Worm (Caenorhabditis elegans) whole organism, midembryonic: Measurements from ENCODE around the gene elpc-2.

Experiments used
- T22C8.4 ChIP-seq: fragments of 200-800 bp; sonication (Bioruptor generic); IDR thresholded peaks from 2 replicates; pipeline ENCODE4 v1.3.6; 2022; ENCODE audit warnings: missing genetic modification characterization, missing compliant biosample characterization
- cog-1 ChIP-seq: sonication (generic microtip); optimal IDR thresholded peaks from 2 replicates; lab custom pipeline; 2016; ENCODE audit warnings: missing genetic modification characterization, missing compliant biosample characterization
- flt-1 ChIP-seq: fragments of 200-800 bp; sonication (Bioruptor generic); IDR thresholded peaks from 2 replicates; pipeline ENCODE4 v1.3.6; 2022; ENCODE audit warnings: missing genetic modification characterization, missing compliant biosample characterization
- klf-2 ChIP-seq: fragments of 200-800 bp; sonication (Bioruptor generic); conservative IDR thresholded peaks from 2 replicates; pipeline ENCODE4 v1.3.6; 2022; ENCODE audit warnings: missing genetic modification reagents, missing genetic modification characterization, missing compliant biosample characterization
- med-1 ChIP-seq: sonication (generic microtip); optimal IDR thresholded peaks from 2 replicates; lab custom pipeline; 2017; ENCODE audit warnings: missing genetic modification characterization, mild to moderate bottlenecking, missing compliant biosample characterization, antibody characterized with exemption, missing genetic modification reagents; ENCODE audit not compliant: insufficient read depth
- ref-1 ChIP-seq: fragments of 200-800 bp; sonication (Bioruptor generic); conservative IDR thresholded peaks from 2 replicates; pipeline ENCODE4 v1.3.6; 2022; ENCODE audit warnings: missing genetic modification reagents, missing genetic modification characterization, missing compliant biosample characterization
- tab-1 ChIP-seq: fragments of 200-800 bp; sonication (Bioruptor generic); IDR thresholded peaks from 2 replicates; pipeline ENCODE4 v1.3.6; 2022; ENCODE audit warnings: missing genetic modification characterization, missing compliant biosample characterization
- ztf-23 ChIP-seq: fragments of 200-800 bp; sonication (Bioruptor generic); IDR thresholded peaks from 2 replicates; pipeline ENCODE4 v1.3.6; 2022; ENCODE audit warnings: missing genetic modification reagents, missing genetic modification characterization, missing compliant biosample characterization
- ztf-29 ChIP-seq: fragments of 200-800 bp; sonication (Bioruptor generic); IDR thresholded peaks from 2 replicates; pipeline ENCODE4 v1.3.6; 2022; ENCODE audit warnings: missing genetic modification reagents, missing genetic modification characterization, missing compliant biosample characterization

The elpc-2 gene

DNA sequence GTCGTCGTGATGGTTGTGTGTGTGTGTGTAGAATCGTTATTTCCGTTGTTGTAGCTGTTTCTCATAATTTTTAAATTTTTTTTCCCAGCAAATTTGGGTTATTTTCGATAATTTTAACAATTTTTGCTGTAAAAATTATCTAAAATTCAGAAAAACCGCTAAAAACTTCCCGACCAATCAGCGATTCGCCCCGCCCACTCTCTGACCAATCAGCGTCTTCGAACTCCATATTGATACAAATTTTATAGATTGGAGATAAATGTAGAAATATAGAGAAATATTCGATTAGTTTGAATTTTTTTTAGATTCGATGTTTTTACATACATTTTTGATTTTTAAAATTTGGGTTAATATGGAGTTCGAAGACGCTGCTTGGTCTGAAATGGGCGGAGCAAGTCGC is 24.1 kb downstream of the elpc-2 start:
- no peak for TF ChIP-seq tab-1 (GFP tag; lab: Robert Waterston, UW)
- no peak for TF ChIP-seq cog-1 (tag; lab: Kevin White, UChicago)
- no peak for TF ChIP-seq ref-1 (GFP tag; lab: Robert Waterston, UW)
- no peak for TF ChIP-seq klf-2 (GFP tag; lab: Robert Waterston, UW)
- no peak for TF ChIP-seq med-1 (GFP tag; lab: Kevin White, UChicago)
- TF ChIP-seq ztf-23 (GFP tag; lab: Robert Waterston, UW): no peak
- TF ChIP-seq flt-1: no peak
- no peak for TF ChIP-seq T22C8.4
- TF ChIP-seq ztf-29 (GFP tag; lab: Robert Waterston, UW): no peak

DNA sequence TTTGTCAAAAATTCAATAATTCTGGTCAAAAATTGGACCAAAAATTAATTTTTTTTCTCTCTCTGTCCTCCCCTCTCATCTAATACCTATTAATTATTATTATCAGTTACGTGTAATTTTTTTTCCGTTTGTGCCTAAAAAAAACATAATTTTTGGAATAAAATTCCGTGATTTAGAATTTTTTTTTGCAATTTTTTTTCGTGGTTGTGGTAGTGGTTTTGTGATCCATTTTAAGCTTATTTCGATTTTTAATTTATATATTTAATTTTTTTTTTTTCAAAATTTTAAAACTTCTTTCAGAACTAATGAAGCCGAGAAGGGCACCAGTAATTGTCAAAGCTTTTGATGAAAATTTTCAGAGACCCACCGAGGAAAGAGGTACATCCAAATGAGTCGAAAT is 25.7 kb downstream of the elpc-2 start, which contains the start of gene sas-1:
sas-1 (plus strand) TSS at position 301 of the 400 bp plus-strand sequence.
- TF ChIP-seq flt-1 (no peak), cog-1 (tag; lab: Kevin White, UChicago) (no peak), tab-1 (GFP tag; lab: Robert Waterston, UW) (no peak), T22C8.4 (no peak)

DNA sequence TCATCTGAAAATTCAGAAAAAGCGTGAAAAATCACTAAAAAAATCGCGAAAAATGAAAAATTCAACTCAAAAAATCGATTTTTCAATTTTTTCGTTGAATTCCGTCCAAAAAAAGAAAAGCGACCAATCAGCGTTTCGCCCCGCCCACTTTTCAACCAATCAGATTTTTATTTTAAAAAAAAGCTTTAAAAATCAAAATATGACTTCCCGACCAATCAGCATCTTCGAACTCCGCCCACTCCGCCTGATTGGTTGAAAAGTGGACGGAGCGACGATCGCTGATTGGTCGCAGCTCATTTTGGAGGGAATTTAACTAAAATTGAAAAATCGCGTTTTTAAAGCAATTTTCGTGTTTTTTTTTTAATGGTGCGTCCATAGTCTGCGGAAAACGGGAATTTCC is 28.9 kb downstream of the elpc-2 start:
- TF ChIP-seq ztf-29 (GFP tag; lab: Robert Waterston, UW) (no peak), klf-2 (GFP tag; lab: Robert Waterston, UW) (no peak), ref-1 (GFP tag; lab: Robert Waterston, UW) (no peak), cog-1 (tag; lab: Kevin White, UChicago) (no peak), T22C8.4 (no peak)

DNA sequence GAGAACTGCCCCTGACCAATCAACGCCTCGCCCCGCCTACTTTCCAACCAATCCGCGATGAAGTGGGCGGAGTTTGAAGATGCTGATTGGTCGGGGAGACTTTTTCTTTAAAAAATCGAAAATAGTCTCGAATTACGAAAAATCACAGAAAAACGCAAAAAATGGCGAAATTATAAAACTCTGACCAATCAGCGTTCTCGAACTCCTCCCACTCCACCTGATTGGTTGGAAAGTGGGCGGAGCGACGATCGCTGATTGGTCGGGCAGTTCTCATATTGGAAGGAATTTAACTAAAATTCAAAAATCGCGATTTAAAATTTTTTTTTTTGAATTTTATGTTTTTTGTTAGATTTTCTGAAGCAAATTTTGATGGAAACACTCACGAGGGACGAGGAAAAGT is 29.8 kb downstream of the elpc-2 start:
- no peak for TF ChIP-seq cog-1 (tag; lab: Kevin White, UChicago)
- TF ChIP-seq med-1 (GFP tag; lab: Kevin White, UChicago): no peak
- TF ChIP-seq ref-1 (GFP tag; lab: Robert Waterston, UW): no peak
- no peak for TF ChIP-seq flt-1
- TF ChIP-seq tab-1 (GFP tag; lab: Robert Waterston, UW): no peak
- no peak for TF ChIP-seq klf-2 (GFP tag; lab: Robert Waterston, UW)
- TF ChIP-seq ztf-29 (GFP tag; lab: Robert Waterston, UW): no peak
- no peak for TF ChIP-seq T22C8.4
- TF ChIP-seq ztf-23 (GFP tag; lab: Robert Waterston, UW): no peak

DNA sequence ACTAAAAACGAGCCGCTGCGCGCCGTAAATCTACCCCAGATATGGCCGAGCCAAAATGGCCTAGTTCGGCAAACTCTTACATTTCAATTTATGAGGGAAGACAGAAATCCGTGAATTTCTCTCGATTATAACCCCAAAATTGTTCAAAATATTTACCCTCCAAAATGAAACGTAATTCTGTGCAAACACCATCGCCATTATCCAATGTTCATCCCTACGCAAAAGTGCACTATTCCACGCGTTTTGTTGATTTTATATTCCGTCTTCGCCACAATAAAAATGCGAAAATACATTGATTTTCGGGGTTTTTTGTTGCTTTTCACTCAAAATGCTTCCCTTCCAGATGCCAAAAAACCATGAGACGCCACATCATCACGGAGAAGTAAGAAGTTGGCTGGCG is 37.7 kb downstream of the elpc-2 start, which contains the start of gene hut-1:
hut-1 (plus strand) TSS at position 344 of the 400 bp plus-strand sequence.
- TF ChIP-seq flt-1 (no peak), ref-1 (GFP tag; lab: Robert Waterston, UW) (no peak), cog-1 (tag; lab: Kevin White, UChicago) (no peak), T22C8.4 (no peak), ztf-29 (GFP tag; lab: Robert Waterston, UW) (no peak), tab-1 (GFP tag; lab: Robert Waterston, UW) (no peak), med-1 (GFP tag; lab: Kevin White, UChicago) (no peak), klf-2 (GFP tag; lab: Robert Waterston, UW) (no peak), ztf-23 (GFP tag; lab: Robert Waterston, UW) (no peak)

DNA sequence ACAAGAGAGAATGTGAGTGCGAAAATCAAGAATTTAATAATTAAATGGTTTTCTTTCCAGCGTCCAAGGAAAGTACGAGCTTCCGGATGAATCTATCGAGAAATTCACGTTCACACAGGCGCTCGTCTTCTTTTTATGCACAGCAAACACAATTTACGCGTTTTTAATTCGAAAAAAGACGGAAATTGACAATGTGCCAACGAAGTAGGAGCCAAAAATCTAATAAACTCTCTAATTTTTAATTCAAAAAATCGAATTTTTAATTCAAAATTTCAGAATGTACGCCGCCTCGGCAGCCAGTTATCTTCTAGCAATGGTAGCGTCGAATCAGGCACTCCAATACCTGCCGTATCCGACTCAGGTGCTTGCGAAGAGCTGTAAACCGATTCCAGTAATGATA is 38.2 kb downstream of the elpc-2 start:
- TF ChIP-seq flt-1: no peak
- no peak for TF ChIP-seq ztf-29 (GFP tag; lab: Robert Waterston, UW)
- no peak for TF ChIP-seq tab-1 (GFP tag; lab: Robert Waterston, UW)
- no peak for TF ChIP-seq cog-1 (tag; lab: Kevin White, UChicago)
- no peak for TF ChIP-seq ref-1 (GFP tag; lab: Robert Waterston, UW)
- TF ChIP-seq T22C8.4: no peak

DNA sequence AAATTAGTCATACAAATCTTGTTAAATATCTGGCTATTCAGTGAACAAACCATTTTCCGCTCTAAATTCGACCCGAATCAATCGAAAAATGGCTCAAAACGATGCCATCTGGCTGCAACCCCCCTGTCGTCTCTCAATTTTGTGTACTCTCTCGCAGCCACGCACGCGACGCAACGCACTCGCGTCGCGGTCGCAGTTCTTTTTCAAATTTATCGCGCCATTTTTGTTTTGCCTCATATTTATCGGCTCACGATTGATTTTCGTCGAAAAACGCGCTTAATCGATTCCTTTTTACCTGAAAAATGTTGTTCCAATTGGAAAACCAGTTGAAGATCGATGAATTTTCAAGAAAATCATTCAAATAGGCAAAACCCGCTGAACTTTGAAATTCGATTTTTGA is 40.4 kb downstream of the elpc-2 start:
- no peak for TF ChIP-seq T22C8.4
- no peak for TF ChIP-seq med-1 (GFP tag; lab: Kevin White, UChicago)
- TF ChIP-seq klf-2 (GFP tag; lab: Robert Waterston, UW): no peak
- no peak for TF ChIP-seq ztf-29 (GFP tag; lab: Robert Waterston, UW)
- no peak for TF ChIP-seq ref-1 (GFP tag; lab: Robert Waterston, UW)
- TF ChIP-seq cog-1 (tag; lab: Kevin White, UChicago): no peak
- TF ChIP-seq ztf-23 (GFP tag; lab: Robert Waterston, UW): no peak
- no peak for TF ChIP-seq tab-1 (GFP tag; lab: Robert Waterston, UW)
- TF ChIP-seq flt-1: no peak

DNA sequence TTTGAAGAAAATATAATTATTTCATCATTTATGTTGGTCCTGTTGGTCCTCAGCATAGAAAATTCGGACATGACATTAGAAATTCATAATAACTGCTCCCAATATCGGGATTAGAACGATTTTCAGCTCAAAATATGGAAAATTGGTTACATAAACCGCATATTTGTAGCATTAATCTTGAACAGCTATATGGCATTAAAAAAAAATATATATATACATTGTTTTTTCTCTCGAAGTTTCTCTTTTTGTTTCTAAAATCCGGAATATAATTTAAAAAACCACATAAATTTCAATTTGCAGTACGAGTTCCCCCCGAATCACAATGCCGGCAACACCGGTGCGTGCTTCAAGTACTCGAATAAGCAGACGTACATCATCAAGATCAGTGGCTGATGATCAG is 40.8 kb downstream of the elpc-2 start, which contains the start of gene ssl-1:
ssl-1 (plus strand) TSS at position 301 of the 400 bp plus-strand sequence.
- TF ChIP-seq ztf-29 (GFP tag; lab: Robert Waterston, UW) (no peak), tab-1 (GFP tag; lab: Robert Waterston, UW) (no peak), med-1 (GFP tag; lab: Kevin White, UChicago) (no peak), flt-1 (no peak), ztf-23 (GFP tag; lab: Robert Waterston, UW) (no peak), cog-1 (tag; lab: Kevin White, UChicago) (no peak), T22C8.4 (no peak), ref-1 (GFP tag; lab: Robert Waterston, UW) (no peak), klf-2 (GFP tag; lab: Robert Waterston, UW) (no peak)

DNA sequence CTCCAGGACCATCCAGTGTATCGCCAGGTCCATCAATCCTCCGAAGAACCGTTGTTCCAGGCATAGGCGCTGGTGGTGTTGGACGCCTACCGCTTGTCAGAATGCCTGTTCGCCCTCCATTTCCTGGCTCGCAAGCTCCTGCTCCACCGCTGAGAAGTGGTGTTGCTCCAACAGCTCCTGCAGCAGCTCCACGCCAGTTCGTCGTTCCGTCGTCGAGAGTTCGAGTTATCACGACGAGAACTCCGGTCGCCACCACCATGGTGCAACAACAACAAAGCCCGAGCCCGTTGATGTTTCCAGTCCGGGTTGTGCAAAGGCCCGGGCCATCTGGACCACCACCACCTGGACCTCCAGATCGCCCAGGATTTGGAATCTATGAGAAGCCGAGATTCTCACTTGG is 54.7 kb downstream of the elpc-2 start:
- TF ChIP-seq ztf-29 (GFP tag; lab: Robert Waterston, UW) (no peak), flt-1 (no peak), klf-2 (GFP tag; lab: Robert Waterston, UW) (no peak), T22C8.4 (no peak), cog-1 (tag; lab: Kevin White, UChicago) (no peak)
